Worm (Caenorhabditis elegans): ENCODE measurements around the gene ZC239.22.
"Not testable (repeated sequence)": the region's sequence is repeated elsewhere in the genome, so short reads cannot be mapped to it uniquely, and the experiment has no call there.

The ZC239.22 gene

ce11 chrII:3224631-3225030 lies 4.0 kb upstream of the ZC239.22 start, which contains the start of gene ZC239.15:
Gene ZC239.15, minus strand, starts transcription at chrII:3224731.
- TF ChIP-seq ceh-36 (tag; optimal IDR thresholded peaks at IDR 0.05) (no peak), flt-1 (GFP tag; IDR thresholded peaks at IDR 0.05) (no peak), tbx-37 (GFP tag; conservative IDR thresholded peaks at IDR 0.05) (no peak), hmbx-1 (tag; optimal IDR thresholded peaks at IDR 0.05) (no peak), ama-1 (optimal IDR thresholded peaks at IDR 0.05) (no peak), hmg-4 (GFP tag; optimal IDR thresholded peaks at IDR 0.05) (no peak), pes-1 (GFP tag; IDR thresholded peaks at IDR 0.05) (no peak), sea-1 (GFP tag; conservative IDR thresholded peaks at IDR 0.05) (no peak)

- TF ChIP-seq ceh-13 (GFP tag; optimal IDR thresholded peaks at IDR 0.05) (no peak), B0310.2 (tag; optimal IDR thresholded peaks at IDR 0.05) (no peak), scrt-1 (GFP tag; IDR thresholded peaks at IDR 0.05) (no peak), pes-1 (GFP tag; IDR thresholded peaks at IDR 0.05) (no peak), tra-4 (tag; optimal IDR thresholded peaks at IDR 0.05) (no peak), tbx-37 (GFP tag; conservative IDR thresholded peaks at IDR 0.05) (no peak), ceh-36 (tag; optimal IDR thresholded peaks at IDR 0.05) (no peak), ama-1 (optimal IDR thresholded peaks at IDR 0.05) (no peak), flt-1 (GFP tag; IDR thresholded peaks at IDR 0.05) (no peak), ets-7 (tag; optimal IDR thresholded peaks at IDR 0.05) (no peak), aly-1 (tag; optimal IDR thresholded peaks at IDR 0.05) (no peak)
Observed at ce11 chrII:3222686-3223085, 2.1 kb upstream of the ZC239.22 start, which contains the start of gene ZC239.13. Gene ZC239.13, minus strand, starts transcription at chrII:3222839.

ce11 chrII:3221730-3222129 lies 1.1 kb upstream of the ZC239.22 start, which contains the start of gene ZC239.14:
Gene ZC239.14, minus strand, starts transcription at chrII:3222034.
- no peak for TF ChIP-seq ets-7 (tag; optimal IDR thresholded peaks at IDR 0.05)
- TF ChIP-seq B0310.2 (tag; optimal IDR thresholded peaks at IDR 0.05): no peak
- no peak for TF ChIP-seq tbx-11 (GFP tag; IDR thresholded peaks at IDR 0.05)

- TF ChIP-seq scrt-1 (GFP tag; IDR thresholded peaks at IDR 0.05); aly-1 (tag; optimal IDR thresholded peaks at IDR 0.05); ceh-36 (tag; optimal IDR thresholded peaks at IDR 0.05): not testable (repeated sequence)
Observed at ce11 chrII:3215762-3216161, 4.9 kb downstream of the ZC239.22 start, which contains the start of gene ZC239.3. Gene ZC239.3, plus strand, starts transcription at chrII:3216062.

- no peak for TF ChIP-seq flt-1 (GFP tag; IDR thresholded peaks at IDR 0.05)
- no peak for TF ChIP-seq tbx-11 (GFP tag; IDR thresholded peaks at IDR 0.05)
- no peak for TF ChIP-seq ceh-36 (tag; optimal IDR thresholded peaks at IDR 0.05)
- no peak for TF ChIP-seq ets-7 (tag; optimal IDR thresholded peaks at IDR 0.05)
- TF ChIP-seq ceh-13 (GFP tag; optimal IDR thresholded peaks at IDR 0.05): no peak
- no peak for TF ChIP-seq hnd-1 (tag; optimal IDR thresholded peaks at IDR 0.05)
- TF ChIP-seq F13C5.2 (tag; optimal IDR thresholded peaks at IDR 0.05): no peak
- no peak for TF ChIP-seq scrt-1 (GFP tag; IDR thresholded peaks at IDR 0.05)
- TF ChIP-seq tbx-37 (GFP tag; conservative IDR thresholded peaks at IDR 0.05): no peak
- no peak for TF ChIP-seq hmg-4 (GFP tag; optimal IDR thresholded peaks at IDR 0.05)
- no peak for TF ChIP-seq aly-1 (tag; optimal IDR thresholded peaks at IDR 0.05)
- TF ChIP-seq hmbx-1 (tag; optimal IDR thresholded peaks at IDR 0.05): no peak
Observed at ce11 chrII:3213898-3214297, 6.7 kb downstream of the ZC239.22 start, which contains the start of gene ZC239.4. Gene ZC239.4, plus strand, starts transcription at chrII:3214198.

ce11 chrII:3210365-3210764 lies 10.3 kb downstream of the ZC239.22 start, which contains the start of gene ZC239.5:
Gene ZC239.5, plus strand, starts transcription at chrII:3210665.
- TF ChIP-seq ets-7 (tag; optimal IDR thresholded peaks at IDR 0.05) (no peak), F13C5.2 (tag; optimal IDR thresholded peaks at IDR 0.05) (no peak), tra-4 (tag; optimal IDR thresholded peaks at IDR 0.05) (no peak), flt-1 (GFP tag; IDR thresholded peaks at IDR 0.05) (no peak), tbx-11 (GFP tag; IDR thresholded peaks at IDR 0.05) (no peak), aly-1 (tag; optimal IDR thresholded peaks at IDR 0.05) (no peak), scrt-1 (GFP tag; IDR thresholded peaks at IDR 0.05) (no peak), tbx-37 (GFP tag; conservative IDR thresholded peaks at IDR 0.05) (no peak), hmbx-1 (tag; optimal IDR thresholded peaks at IDR 0.05) (no peak), pes-1 (GFP tag; IDR thresholded peaks at IDR 0.05) (no peak)

- no peak for TF ChIP-seq flt-1 (GFP tag; IDR thresholded peaks at IDR 0.05)
- no peak for TF ChIP-seq tbx-11 (GFP tag; IDR thresholded peaks at IDR 0.05)
- TF ChIP-seq ceh-13 (GFP tag; optimal IDR thresholded peaks at IDR 0.05): no peak
- TF ChIP-seq pes-1 (GFP tag; IDR thresholded peaks at IDR 0.05): no peak
Observed at ce11 chrII:3209251-3209650, 11.4 kb downstream of the ZC239.22 start, which contains the start of gene ZC239.6. Gene ZC239.6, plus strand, starts transcription at chrII:3209631.

ce11 chrII:3208679-3209078 lies 11.9 kb downstream of the ZC239.22 start, which contains the start of gene sdz-35:
Gene sdz-35, minus strand, starts transcription at chrII:3208779.
- no peak for TF ChIP-seq B0310.2 (tag; optimal IDR thresholded peaks at IDR 0.05)
- no peak for TF ChIP-seq ets-7 (tag; optimal IDR thresholded peaks at IDR 0.05)
- no peak for TF ChIP-seq sea-1 (GFP tag; conservative IDR thresholded peaks at IDR 0.05)
- no peak for TF ChIP-seq hmg-4 (GFP tag; optimal IDR thresholded peaks at IDR 0.05)
- no peak for TF ChIP-seq F13C5.2 (tag; optimal IDR thresholded peaks at IDR 0.05)
- no peak for TF ChIP-seq pes-1 (GFP tag; IDR thresholded peaks at IDR 0.05)
- no peak for TF ChIP-seq hnd-1 (tag; optimal IDR thresholded peaks at IDR 0.05)
- TF ChIP-seq hmbx-1 (tag; optimal IDR thresholded peaks at IDR 0.05): no peak
- TF ChIP-seq aly-1 (tag; optimal IDR thresholded peaks at IDR 0.05): no peak
